Worm (Caenorhabditis elegans): ENCODE results near the gene R08C7.11.

DNA sequence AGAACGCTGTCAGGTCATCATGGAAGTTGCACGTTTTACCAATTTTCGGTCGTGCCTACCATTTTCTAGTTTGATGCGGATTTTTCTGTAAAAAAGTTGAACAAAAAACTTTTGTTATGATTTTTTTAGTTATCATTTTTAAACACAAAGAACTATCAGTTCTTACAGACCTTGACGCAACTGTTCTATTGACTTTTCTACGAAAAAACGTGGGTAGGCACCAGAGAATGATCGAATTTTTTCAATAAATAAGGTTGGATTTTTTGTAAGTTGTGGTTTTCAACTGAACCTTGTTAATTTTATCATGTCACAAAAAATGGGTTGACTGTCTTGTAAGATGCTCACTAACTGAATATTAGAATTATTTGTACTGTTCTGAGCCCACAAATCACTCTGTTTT, 23.9 kb upstream of the R08C7.11 start:
- TF ChIP-seq pha-4 (tag; optimal IDR thresholded peaks at IDR 0.05) (peak; percentile 24), pqm-1 (tag; optimal IDR thresholded peaks at IDR 0.05) (peak; percentile 31), egl-5 (tag; optimal IDR thresholded peaks at IDR 0.05) (no peak), tbx-2 (tag; optimal IDR thresholded peaks at IDR 0.05) (no peak), nfya-1 (tag; optimal IDR thresholded peaks at IDR 0.05; ENCODE audit: insufficient read depth) (no peak), nhr-43 (tag; optimal IDR thresholded peaks at IDR 0.05; ENCODE audit: poor library complexity, severe bottlenecking) (no peak), egl-27 (tag; optimal IDR thresholded peaks at IDR 0.05) (no peak)
